Fruit fly (Drosophila melanogaster) S2 (cell line): ENCODE data around the gene CG33557.

ENCODE experiments used
- CG8478 ChIP-seq: fragments of >200 bp; optimal IDR thresholded peaks from 2 replicates; lab custom pipeline; 2018
- CTCF ChIP-seq, 2 experiments: fragments of >200 bp; optimal IDR thresholded peaks; 2 replicates each; lab custom pipeline; 2018

The CG33557 gene

DNA sequence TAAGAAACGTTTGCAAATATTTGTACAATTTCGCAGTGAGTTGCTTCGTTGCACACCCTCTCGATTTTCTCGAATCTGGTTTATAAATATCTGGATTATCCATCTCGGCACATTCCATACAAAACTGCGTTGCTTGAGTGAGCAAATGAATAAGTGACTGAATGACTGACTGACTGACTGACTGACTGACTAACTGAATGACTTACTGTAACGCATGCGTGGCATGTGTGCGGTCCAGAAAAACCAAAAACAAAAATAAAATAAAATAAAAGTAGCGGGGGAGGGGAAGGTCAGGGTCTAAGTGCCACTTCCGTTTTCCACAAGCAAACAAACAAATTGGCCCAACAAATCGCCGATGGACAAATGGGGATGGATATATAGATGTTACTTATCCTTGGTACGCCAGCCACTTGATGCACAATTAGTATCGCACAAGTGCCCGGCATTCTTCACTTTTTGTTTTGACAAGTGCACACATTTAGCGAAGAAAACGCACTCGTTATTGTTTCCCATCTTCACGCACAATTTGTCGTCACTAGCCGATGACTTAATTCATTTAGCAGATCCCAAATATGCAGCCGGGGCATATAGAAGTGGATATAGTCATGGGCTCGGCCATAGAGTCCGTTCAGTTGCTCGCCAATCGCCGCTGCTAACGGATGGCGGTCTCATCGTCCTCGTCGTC is at the start of gene CG33557:
Gene CG33557, plus strand, starts transcription at position 635 of the 685 bp plus-strand sequence.
- TF ChIP-seq CTCF (optimal IDR thresholded peaks at IDR 0.05; lab: Kevin White, UChicago) (no peak), CG8478 (no peak)

DNA sequence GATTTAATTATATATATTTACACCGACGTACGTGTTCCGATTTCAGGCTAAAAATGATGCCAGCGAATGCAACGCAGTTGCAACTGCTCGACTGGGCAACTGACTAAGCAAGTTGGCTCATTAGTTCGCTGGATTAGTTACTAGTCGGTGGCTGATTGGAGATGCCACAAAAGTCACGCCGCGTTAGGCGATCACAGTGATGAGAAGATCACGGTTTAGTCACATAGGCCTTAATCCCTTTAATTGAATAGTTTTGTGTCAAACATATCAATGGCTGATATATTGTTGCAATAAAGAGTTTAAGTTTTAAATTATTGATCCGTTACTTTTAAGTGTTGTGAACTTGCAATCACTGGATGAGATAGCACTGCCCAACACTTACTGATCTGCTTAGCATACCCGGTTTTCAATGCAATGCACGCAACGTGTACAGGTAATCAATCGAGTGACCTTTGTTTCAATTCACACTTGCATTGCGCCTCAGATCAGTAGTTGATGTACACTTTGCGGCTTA is 44.2 kb upstream of the CG33557 start, which contains the start of the genes CG1791 and CG1889:
Gene CG1791, minus strand, starts transcription at position 101 of the 514 bp plus-strand sequence.
Gene CG1889, plus strand, starts transcription at position 464 of the 514 bp plus-strand sequence.
- TF ChIP-seq CTCF (optimal IDR thresholded peaks at IDR 0.05; lab: Kevin White, UChicago) (no peak), CG8478 (no peak)

DNA sequence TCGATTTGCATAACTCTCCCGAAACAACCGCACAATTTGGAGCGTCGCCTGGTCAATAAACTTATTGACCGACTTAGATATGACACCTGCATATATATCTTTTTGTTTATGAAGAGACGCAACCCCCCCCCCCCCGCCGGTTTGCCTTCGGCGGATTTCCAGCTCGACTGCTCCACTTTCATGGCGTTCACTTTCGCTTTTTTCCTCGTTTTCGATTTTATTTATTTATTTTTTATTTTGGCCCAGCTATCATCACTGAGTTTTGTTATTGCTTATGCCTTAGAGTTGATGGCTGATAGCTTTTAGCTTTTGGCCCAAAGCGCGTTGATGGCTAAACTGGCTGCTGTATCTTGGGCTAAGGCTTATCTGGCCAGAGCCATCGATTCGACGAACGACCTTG is 33.0 kb upstream of the CG33557 start:
- TF ChIP-seq CTCF (optimal IDR thresholded peaks at IDR 0.05; lab: Kevin White, UChicago) (no peak), CG8478 (no peak)

DNA sequence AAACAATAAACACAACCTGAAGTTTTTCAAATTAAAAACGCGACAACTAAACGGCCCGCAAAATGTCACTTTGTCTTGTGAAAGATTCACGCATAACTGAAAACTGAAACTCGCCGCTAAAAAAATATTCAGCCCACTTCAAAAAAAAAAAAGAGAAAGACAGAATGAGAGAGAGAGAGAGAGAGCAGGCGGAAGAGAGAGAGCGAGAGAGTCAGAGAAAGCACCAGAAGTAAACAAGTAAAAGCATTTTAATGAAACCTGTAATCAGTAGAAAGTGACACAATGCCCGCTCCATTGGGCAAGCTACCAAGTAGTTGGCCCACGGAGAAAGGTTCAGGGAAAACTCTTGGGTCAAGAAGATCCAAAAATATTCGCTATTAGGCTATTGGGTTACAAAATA is 31.7 kb upstream of the CG33557 start, which contains the start of gene CG43386:
Gene CG43386, minus strand, starts transcription at position 101 of the 400 bp plus-strand sequence.
- TF ChIP-seq CTCF (optimal IDR thresholded peaks at IDR 0.05; lab: Kevin White, UChicago) (no peak), CG8478 (no peak)

dm6 chrX:9980464-9980863 is 28.5 kb upstream of the CG33557 start, which contains the start of gene CG15252:
Gene CG15252 (minus strand): TSS chrX:9980564.
- TF ChIP-seq CG8478, result no peak
- no peak for TF ChIP-seq CTCF (optimal IDR thresholded peaks at IDR 0.05; lab: Kevin White, UChicago)

DNA sequence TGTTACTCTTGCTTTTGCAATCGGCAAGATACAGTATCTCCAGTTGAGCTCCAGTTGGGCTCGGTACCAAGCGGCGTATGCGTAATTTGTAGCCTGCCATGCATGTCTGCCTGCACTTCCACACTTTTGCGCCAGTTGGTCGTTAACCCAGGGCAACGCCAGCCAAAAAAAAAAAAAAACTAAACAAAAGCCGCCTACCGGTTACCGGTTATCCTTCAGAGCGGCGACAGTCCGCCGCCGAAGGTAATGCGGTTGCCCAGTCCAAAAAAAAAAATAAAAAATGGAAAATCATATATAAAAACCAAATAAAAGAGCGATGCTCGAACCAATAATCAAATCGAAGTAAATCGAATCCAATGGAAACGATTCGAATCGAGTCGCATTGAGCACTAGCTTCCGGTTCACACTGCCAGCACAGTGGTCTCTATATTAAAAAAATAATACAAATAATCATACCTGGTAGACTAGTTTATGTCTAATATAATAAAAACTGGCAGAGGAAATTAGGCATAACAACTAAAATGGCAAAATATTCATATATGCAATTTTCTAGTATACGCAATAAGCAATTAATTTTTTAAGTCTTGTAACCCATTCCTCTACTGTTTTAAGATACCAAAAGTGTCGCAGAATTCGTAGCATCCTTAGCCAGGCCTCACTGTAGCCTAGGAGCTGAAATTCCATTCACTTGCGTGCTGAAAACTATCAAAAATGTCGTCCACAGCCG is 21.5 kb upstream of the CG33557 start:
- TF ChIP-seq CG8478, result no peak
- no peak for TF ChIP-seq CTCF (optimal IDR thresholded peaks at IDR 0.05; lab: Kevin White, UChicago)

- no peak for TF ChIP-seq CTCF (optimal IDR thresholded peaks at IDR 0.05; lab: Kevin White, UChicago)
- no peak for TF ChIP-seq CG8478
These were observed 19.7 kb upstream of the CG33557 start, which contains the start of gene CG32694 for dm6 chrX:9989154-9989787. Gene CG32694 (plus strand): TSS chrX:9989690.

- no peak for TF ChIP-seq CG8478
- TF ChIP-seq CTCF (optimal IDR thresholded peaks at IDR 0.05; lab: Kevin White, UChicago), result no peak
These were observed 18.0 kb upstream of the CG33557 start for dm6 chrX:9991013-9991412.

DNA sequence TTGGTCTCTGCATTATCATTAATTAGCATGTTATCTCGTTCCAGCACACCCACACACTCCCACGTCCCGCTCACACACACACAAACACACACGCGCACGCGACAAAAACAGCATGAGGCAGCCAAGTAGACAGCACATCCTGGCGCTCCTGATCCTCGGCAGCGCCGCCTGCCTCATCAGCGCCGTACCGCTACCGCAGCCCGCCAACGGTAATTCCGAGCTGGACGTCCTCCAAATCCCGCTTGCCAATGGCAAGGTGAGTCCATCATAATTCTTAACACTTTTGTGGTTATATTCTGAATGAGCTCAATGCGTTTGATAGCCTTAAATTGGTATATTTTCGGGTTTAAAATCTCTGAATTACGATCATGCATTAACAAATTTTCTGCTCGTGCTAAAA is 16.1 kb upstream of the CG33557 start:
- TF ChIP-seq CG8478, result no peak
- no peak for TF ChIP-seq CTCF (optimal IDR thresholded peaks at IDR 0.05; lab: Kevin White, UChicago)

- TF ChIP-seq CTCF (optimal IDR thresholded peaks at IDR 0.05; lab: Kevin White, UChicago) (no peak), CG8478 (no peak)
These were observed 15.4 kb upstream of the CG33557 start for dm6 chrX:9993427-9994218.

DNA sequence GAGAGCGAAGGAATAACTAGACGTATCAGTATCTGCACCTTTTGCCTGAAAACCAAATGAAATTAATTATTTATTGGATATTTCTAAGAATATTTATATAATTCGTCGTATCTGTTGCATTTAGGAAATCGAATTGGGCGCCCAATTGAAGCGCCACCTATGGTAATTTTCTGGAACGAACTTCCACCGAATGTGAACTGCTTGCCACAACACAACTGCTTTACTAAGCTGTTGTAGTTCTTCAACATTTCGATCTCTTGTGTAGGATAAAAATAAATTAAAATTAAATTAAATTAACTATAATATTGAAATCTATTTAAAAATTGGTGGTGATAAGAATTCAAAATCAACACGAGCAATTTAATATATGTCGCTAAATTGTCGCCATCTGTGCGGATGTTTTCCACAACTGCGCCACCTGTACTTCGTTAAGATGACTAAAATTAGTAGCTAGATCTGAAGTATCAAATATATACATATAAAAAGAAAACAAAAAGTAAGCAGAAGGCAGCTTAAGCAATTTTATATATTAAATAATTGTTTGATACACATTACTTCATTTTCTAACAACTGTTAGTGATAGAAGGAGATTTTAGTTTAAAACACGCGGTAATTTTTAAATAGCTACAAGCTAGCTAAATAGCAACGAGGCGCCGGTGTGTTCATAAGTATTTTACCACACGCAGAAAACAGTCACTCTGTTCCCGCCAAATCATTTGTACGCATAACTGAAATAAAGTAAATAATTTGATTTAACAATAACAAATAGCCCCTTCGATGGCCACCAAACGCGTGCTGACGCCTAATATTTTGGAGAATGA is 994 bp downstream of the CG33557 start, which contains the start of gene Dna2:
Gene Dna2, plus strand, starts transcription at position 688 of the 821 bp plus-strand sequence.
- TF ChIP-seq CTCF (optimal IDR thresholded peaks at IDR 0.05; lab: Kevin White, UChicago) (peak; percentile 19 to 86), CG8478 (no peak)

- no peak for TF ChIP-seq CG8478
- no peak for TF ChIP-seq CTCF (optimal IDR thresholded peaks at IDR 0.05; lab: Kevin White, UChicago)
These were observed 6.0 kb downstream of the CG33557 start for dm6 chrX:10014738-10015703.

DNA sequence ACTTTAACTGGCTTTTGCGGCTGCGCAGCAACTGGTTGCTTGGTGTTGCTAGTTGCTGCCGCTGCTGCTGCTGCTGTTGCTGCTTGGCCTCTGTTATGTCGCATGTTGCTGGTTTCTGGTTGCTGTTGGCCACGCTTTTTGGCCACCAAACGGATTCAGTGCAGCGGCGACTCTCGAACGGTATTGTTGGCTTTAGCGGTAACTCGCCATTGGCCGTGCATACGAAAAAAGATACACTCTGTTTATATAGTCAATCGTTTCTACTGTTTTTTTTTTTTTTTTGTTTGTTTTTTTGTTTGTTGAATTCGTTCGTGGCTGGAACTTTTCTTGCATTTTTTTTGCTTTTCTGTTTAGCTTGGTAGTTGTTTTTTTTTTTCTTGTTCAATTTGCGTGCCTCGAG is 7.7 kb downstream of the CG33557 start, which contains the start of gene Cht6:
Gene Cht6, plus strand, starts transcription at position 122 of the 400 bp plus-strand sequence.
- TF ChIP-seq CTCF (optimal IDR thresholded peaks at IDR 0.05; lab: Kevin White, UChicago), result no peak
- TF ChIP-seq CG8478, result no peak
